Fruit fly (Drosophila melanogaster) whole organism, embryonic: Measurements from ENCODE around the gene CG6195.

ENCODE experiments used
- B-H1 ChIP-seq: fragments of 200-800 bp; sonication (Bioruptor generic); IDR thresholded peaks from 3 replicates; pipeline ENCODE4 v1.3.6; 2022; ENCODE audit warnings: missing biosample characterization, missing genetic modification characterization
- Bgb ChIP-seq: fragments of 200-800 bp; sonication (Bioruptor generic); IDR thresholded peaks from 2 replicates; pipeline ENCODE4 v1.3.6; 2022; ENCODE audit warnings: missing biosample characterization, missing genetic modification characterization; ENCODE audit not compliant: partially characterized antibody
- CG10366 ChIP-seq: fragments of 200-800 bp; sonication (Bioruptor generic); IDR thresholded peaks from 2 replicates; pipeline ENCODE4 v1.3.6; 2022; ENCODE audit warnings: missing biosample characterization, missing genetic modification characterization
- CG12155 ChIP-seq: fragments of 200-800 bp; sonication (Bioruptor generic); optimal IDR thresholded peaks from 3 replicates; lab custom pipeline; 2016; ENCODE audit warnings: missing biosample characterization, missing genetic modification characterization
- CG12236 ChIP-seq: fragments of 200-800 bp; sonication (Bioruptor generic); optimal IDR thresholded peaks from 2 replicates; lab custom pipeline; 2016; ENCODE audit warnings: missing biosample characterization, missing genetic modification characterization
- CG12391 ChIP-seq: fragments of 200-800 bp; sonication (Bioruptor generic); optimal IDR thresholded peaks from 3 replicates; lab custom pipeline; 2018; ENCODE audit warnings: missing biosample characterization, mild to moderate bottlenecking, missing genetic modification characterization, moderate library complexity
- CG12744 ChIP-seq: fragments of 200-800 bp; sonication (Bioruptor generic); optimal IDR thresholded peaks from 2 replicates; lab custom pipeline; 2016; ENCODE audit warnings: missing biosample characterization, missing genetic modification characterization
- CG13287 ChIP-seq: fragments of 200-800 bp; sonication (Bioruptor generic); IDR thresholded peaks from 2 replicates; pipeline ENCODE4 v1.3.6; 2022; ENCODE audit warnings: missing biosample characterization, missing genetic modification characterization; ENCODE audit not compliant: partially characterized antibody
- CG13624 ChIP-seq: fragments of 200-800 bp; sonication (Bioruptor generic); optimal IDR thresholded peaks from 2 replicates; lab custom pipeline; 2016; ENCODE audit warnings: missing biosample characterization, missing genetic modification characterization
- CG14014 ChIP-seq: fragments of 200-800 bp; sonication (Bioruptor generic); IDR thresholded peaks from 2 replicates; pipeline ENCODE4 v1.3.6; 2022; ENCODE audit warnings: missing biosample characterization, missing genetic modification characterization
- CG1529 ChIP-seq: fragments of 200-800 bp; sonication (Bioruptor generic); optimal IDR thresholded peaks from 3 replicates; lab custom pipeline; 2018; ENCODE audit warnings: missing biosample characterization, missing genetic modification characterization
- CG15601 ChIP-seq: fragments of 200-800 bp; sonication (Bioruptor generic); optimal IDR thresholded peaks from 3 replicates; lab custom pipeline; 2019; ENCODE audit warnings: missing biosample characterization, mild to moderate bottlenecking, missing genetic modification characterization, moderate library complexity
- CG1603 ChIP-seq: fragments of 200-800 bp; sonication (Bioruptor generic); optimal IDR thresholded peaks from 2 replicates; lab custom pipeline; 2019; ENCODE audit warnings: missing biosample characterization, mild to moderate bottlenecking, missing genetic modification characterization, moderate library complexity
- CG17186 ChIP-seq: fragments of 200-800 bp; sonication (Bioruptor generic); optimal IDR thresholded peaks from 3 replicates; lab custom pipeline; 2017; ENCODE audit warnings: missing biosample characterization, missing genetic modification reagents, missing genetic modification characterization
- CG17385 ChIP-seq: fragments of 200-800 bp; sonication (Bioruptor generic); optimal IDR thresholded peaks from 3 replicates; lab custom pipeline; 2018; ENCODE audit warnings: missing biosample characterization, mild to moderate bottlenecking, missing genetic modification characterization
- CG1832 ChIP-seq: fragments of 200-800 bp; sonication (Bioruptor generic); optimal IDR thresholded peaks from 2 replicates; lab custom pipeline; 2017; ENCODE audit warnings: missing biosample characterization, mild to moderate bottlenecking, missing genetic modification characterization, inconsistent platforms
- CG30020 ChIP-seq: fragments of 200-800 bp; optimal IDR thresholded peaks from 2 replicates; lab custom pipeline; 2019; ENCODE audit warnings: missing biosample characterization, mild to moderate bottlenecking, missing genetic modification characterization, moderate library complexity
- CG31224 ChIP-seq: fragments of 200-800 bp; sonication (Bioruptor generic); IDR thresholded peaks from 2 replicates; pipeline ENCODE4 v1.3.6; 2022; ENCODE audit warnings: missing biosample characterization, missing genetic modification characterization
- CG31388 ChIP-seq: fragments of 200-800 bp; sonication (Bioruptor generic); optimal IDR thresholded peaks from 2 replicates; lab custom pipeline; 2016; ENCODE audit warnings: missing biosample characterization, missing genetic modification characterization
- CG32767 ChIP-seq: fragments of 200-800 bp; sonication (Bioruptor generic); IDR thresholded peaks from 2 replicates; pipeline ENCODE4 v1.3.6; 2022; ENCODE audit warnings: missing biosample characterization, missing genetic modification characterization
- CG3838 ChIP-seq: fragments of 200-800 bp; sonication (Bioruptor generic); optimal IDR thresholded peaks from 3 replicates; lab custom pipeline; 2016; ENCODE audit warnings: missing biosample characterization, missing genetic modification characterization
- CG4282 ChIP-seq: fragments of 200-800 bp; sonication (Bioruptor generic); optimal IDR thresholded peaks from 2 replicates; lab custom pipeline; 2016; ENCODE audit warnings: missing biosample characterization, missing genetic modification characterization
- CG5180 ChIP-seq: fragments of 200-800 bp; sonication (Bioruptor generic); optimal IDR thresholded peaks from 3 replicates; lab custom pipeline; 2017; ENCODE audit warnings: missing biosample characterization, missing genetic modification characterization, mild to moderate bottlenecking, moderate library complexity, missing genetic modification reagents
- CG6689 ChIP-seq: fragments of 200-800 bp; sonication (Bioruptor generic); IDR thresholded peaks from 2 replicates; pipeline ENCODE4 v1.3.6; 2022; ENCODE audit warnings: missing biosample characterization, missing genetic modification characterization
- CG7372 ChIP-seq: fragments of 200-800 bp; sonication (Bioruptor generic); IDR thresholded peaks from 2 replicates; pipeline ENCODE4 v1.3.6; 2022; ENCODE audit warnings: missing biosample characterization, missing genetic modification characterization
- CG7987 ChIP-seq: fragments of 200-800 bp; sonication (Bioruptor generic); optimal IDR thresholded peaks from 2 replicates; lab custom pipeline; 2018; ENCODE audit warnings: missing biosample characterization, mild to moderate bottlenecking, missing genetic modification characterization, moderate library complexity
- CG8478 ChIP-seq: fragments of >200 bp; optimal IDR thresholded peaks from 2 replicates; lab custom pipeline; 2018
- CG8765 ChIP-seq: fragments of 200-800 bp; sonication (Bioruptor generic); IDR thresholded peaks from 2 replicates; pipeline ENCODE4 v1.3.6; 2022; ENCODE audit warnings: missing biosample characterization, missing genetic modification characterization
- CG9727 ChIP-seq: fragments of 200-800 bp; sonication (Bioruptor generic); optimal IDR thresholded peaks from 3 replicates; lab custom pipeline; 2017; ENCODE audit warnings: missing biosample characterization, mild to moderate bottlenecking, missing genetic modification characterization
- Dfd ChIP-seq, 2 experiments: fragments of >200 bp; optimal IDR thresholded peaks; 2 replicates each; lab custom pipeline; 2017; ENCODE audit warnings: missing biosample characterization in 2 of 2, missing genetic modification characterization in 2 of 2
- Doc2 ChIP-seq: fragments of 200-800 bp; sonication (Bioruptor generic); IDR thresholded peaks from 2 replicates; pipeline ENCODE4 v1.3.6; 2022; ENCODE audit warnings: missing biosample characterization, missing genetic modification characterization
- Eip74EF ChIP-seq, 2 experiments: fragments of 200-800 bp in 1 of 2; fragments of >200 bp in 1 of 2; sonication (Bioruptor generic) in 1 of 2; optimal IDR thresholded peaks; 2 replicates each; lab custom pipeline; 2017 to 2019; ENCODE audit warnings: missing biosample characterization in 2 of 2, missing genetic modification characterization in 2 of 2, mild to moderate bottlenecking in 1 of 2, moderate library complexity in 1 of 2
- H2.0 ChIP-seq: fragments of 200-800 bp; sonication (Bioruptor generic); IDR thresholded peaks from 2 replicates; pipeline ENCODE4 v1.3.6; 2022; ENCODE audit warnings: missing biosample characterization, missing genetic modification characterization
- Sry-δ ChIP-seq: fragments of 200-800 bp; sonication (Bioruptor generic); optimal IDR thresholded peaks from 2 replicates; lab custom pipeline; 2016; ENCODE audit warnings: missing biosample characterization, missing genetic modification characterization
- Taf1 ChIP-seq: fragments of 200-800 bp; sonication (Bioruptor generic); IDR thresholded peaks from 2 replicates; pipeline ENCODE4 v1.3.6; 2022; ENCODE audit warnings: missing biosample characterization, missing genetic modification characterization
- Xbp1 ChIP-seq: fragments of 200-800 bp; sonication (Bioruptor generic); optimal IDR thresholded peaks from 3 replicates; lab custom pipeline; 2016; ENCODE audit warnings: missing biosample characterization, mild to moderate bottlenecking, missing genetic modification characterization
- aop ChIP-seq: fragments of 200-800 bp; sonication (Bioruptor generic); IDR thresholded peaks from 2 replicates; pipeline ENCODE4 v1.3.6; 2022; ENCODE audit warnings: missing biosample characterization, missing genetic modification characterization
- ase ChIP-seq: fragments of 200-800 bp; sonication (Bioruptor generic); IDR thresholded peaks from 3 replicates; pipeline ENCODE4 v1.3.6; 2022; ENCODE audit warnings: missing biosample characterization, missing genetic modification characterization
- bigmax ChIP-seq: fragments of 200-800 bp; sonication (Bioruptor generic); optimal IDR thresholded peaks from 2 replicates; lab custom pipeline; 2018; ENCODE audit warnings: missing biosample characterization, mild to moderate bottlenecking, missing genetic modification characterization
- cwo ChIP-seq: fragments of 200-800 bp; sonication (Bioruptor generic); optimal IDR thresholded peaks from 3 replicates; lab custom pipeline; 2017; ENCODE audit warnings: missing biosample characterization, missing genetic modification characterization, mild to moderate bottlenecking, moderate library complexity, missing genetic modification reagents
- danr ChIP-seq: fragments of 200-800 bp; sonication (Bioruptor generic); IDR thresholded peaks from 2 replicates; pipeline ENCODE4 v1.3.6; 2022; ENCODE audit warnings: missing biosample characterization, missing genetic modification characterization
- fd3F ChIP-seq: fragments of 200-800 bp; sonication (Bioruptor generic); optimal IDR thresholded peaks from 2 replicates; lab custom pipeline; 2018; ENCODE audit warnings: missing biosample characterization, mild to moderate bottlenecking, missing genetic modification characterization, moderate library complexity
- jigr1 ChIP-seq: fragments of 200-800 bp; sonication (Bioruptor generic); IDR thresholded peaks from 3 replicates; pipeline ENCODE4 v1.3.6; 2022; ENCODE audit warnings: missing biosample characterization, missing genetic modification characterization
- kay ChIP-seq: fragments of 200-800 bp; sonication (Bioruptor generic); optimal IDR thresholded peaks from 2 replicates; lab custom pipeline; 2016; ENCODE audit warnings: missing biosample characterization, missing genetic modification characterization
- lola ChIP-seq, 3 experiments: fragments of >200 bp in 2 of 3; fragments of 200-800 bp in 1 of 3; sonication (Bioruptor generic) in 1 of 3; optimal IDR thresholded peaks; 2 replicates each; lab custom pipeline; 2017 to 2019; ENCODE audit warnings: missing biosample characterization in 3 of 3, missing genetic modification characterization in 3 of 3, mild to moderate bottlenecking in 1 of 3, moderate library complexity in 1 of 3
- nmo ChIP-seq: fragments of 200-800 bp; sonication (Bioruptor generic); optimal IDR thresholded peaks from 2 replicates; lab custom pipeline; 2018; ENCODE audit warnings: missing biosample characterization, mild to moderate bottlenecking, missing genetic modification characterization, moderate library complexity
- ranshi ChIP-seq: fragments of 200-800 bp; sonication (Bioruptor generic); IDR thresholded peaks from 2 replicates; pipeline ENCODE4 v1.3.6; 2022; ENCODE audit warnings: missing biosample characterization, missing genetic modification characterization
- row ChIP-seq: fragments of 200-800 bp; sonication (Bioruptor generic); IDR thresholded peaks from 3 replicates; pipeline ENCODE4 v1.3.6; 2022; ENCODE audit warnings: missing biosample characterization, missing genetic modification characterization
- ttk ChIP-seq: fragments of 200-800 bp; sonication (Bioruptor generic); IDR thresholded peaks from 2 replicates; pipeline ENCODE4 v2.1.2; 2022; ENCODE audit warnings: missing biosample characterization, missing genetic modification characterization
- tx ChIP-seq: fragments of 200-800 bp; sonication (Bioruptor generic); optimal IDR thresholded peaks from 2 replicates; lab custom pipeline; 2016; ENCODE audit warnings: missing biosample characterization, missing genetic modification characterization
- wdn ChIP-seq: fragments of 200-800 bp; sonication (Bioruptor generic); IDR thresholded peaks from 2 replicates; pipeline ENCODE4 v1.3.6; 2022; ENCODE audit warnings: missing biosample characterization, missing genetic modification characterization

CG6195 gene

DNA sequence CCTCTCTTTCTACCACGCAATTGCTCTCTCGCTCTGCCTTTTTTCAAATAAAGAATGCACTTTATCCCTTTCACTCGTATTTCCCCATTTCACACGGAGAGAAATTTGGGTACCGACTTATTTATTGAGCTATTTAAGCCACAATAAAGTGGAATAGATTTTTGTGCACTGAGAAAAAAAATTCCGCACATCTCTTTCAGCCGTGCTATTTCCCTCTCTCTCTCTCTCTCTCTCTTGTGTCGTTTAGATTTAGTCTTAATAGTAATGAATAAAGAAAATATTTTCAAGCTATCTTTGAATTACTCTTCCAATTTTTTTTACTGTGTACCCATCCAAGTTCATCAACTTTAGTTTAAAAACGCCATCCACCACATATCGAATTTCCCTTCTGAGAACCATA is 24.6 kb downstream of the CG6195 start (continued):
- TF ChIP-seq Bgb (GFP tag; lab: Robert Waterston, UW) (no peak), CG12744 (GFP tag; lab: Kevin White, UChicago) (peak; percentile 46), CG1603 (tag; lab: Kevin White, UChicago) (peak; percentile 57), CG15601 (tag; lab: Kevin White, UChicago) (peak; percentile 19), CG31388 (peak; percentile 28), CG7987 (no peak), CG1832 (GFP tag; lab: Kevin White, UChicago) (no peak), CG12236 (GFP tag; lab: Kevin White, UChicago) (peak; percentile 19), tx (GFP tag; lab: Kevin White, UChicago) (peak; percentile 40), Doc2 (GFP tag; lab: Robert Waterston, UW) (no peak), CG13287 (GFP tag; lab: Robert Waterston, UW) (no peak), CG30020 (tag; lab: Kevin White, UChicago) (no peak), Taf1 (peak; percentile 30; the same call in 1 of the 2 replicates), bigmax (GFP tag; lab: Kevin White, UChicago) (no peak), Xbp1 (GFP tag; lab: Kevin White, UChicago) (peak; percentile 55), CG9727 (GFP tag; lab: Kevin White, UChicago) (peak; percentile 42), CG17186 (GFP tag; lab: Kevin White, UChicago) (no peak), lola (GFP tag; optimal IDR thresholded peaks at IDR 0.05; lab: Kevin White, UChicago) (no peak), ttk (GFP tag; lab: Robert Waterston, UW) (peak; percentile 52; the same call in 1 of the 2 replicates), CG13624 (GFP tag; lab: Kevin White, UChicago) (peak; percentile 56), CG1529 (peak; percentile 21), CG5180 (GFP tag; lab: Kevin White, UChicago) (no peak), nmo (peak; percentile 75), CG14014 (GFP tag; lab: Robert Waterston, UW) (peak; percentile 68), CG3838 (no peak), ase (GFP tag; lab: Robert Waterston, UW) (0 out of 3 replicates have a peak, but pooled peaks have one; percentile 59), CG32767 (GFP tag; lab: Robert Waterston, UW) (no peak), Sry-δ (GFP tag; lab: Kevin White, UChicago) (peak; percentile 5), ranshi (GFP tag; lab: Robert Waterston, UW) (peak; percentile 69), aop (GFP tag; lab: Robert Waterston, UW) (no peak), Eip74EF (GFP tag; optimal IDR thresholded peaks at IDR 0.05; lab: Kevin White, UChicago) (peak in 1 of 2 experiments; percentile 28), CG4282 (GFP tag; lab: Kevin White, UChicago) (no peak), wdn (GFP tag; lab: Robert Waterston, UW) (peak; percentile 65; the same call in 1 of the 2 replicates), CG6689 (peak; percentile 54), CG10366 (GFP tag; lab: Robert Waterston, UW) (peak; percentile 65), CG8765 (GFP tag; lab: Robert Waterston, UW) (no peak), jigr1 (GFP tag; lab: Robert Waterston, UW) (no peak), CG12391 (tag; lab: Kevin White, UChicago) (peak; percentile 50), CG17385 (peak; percentile 57), kay (GFP tag; lab: Kevin White, UChicago) (no peak), H2.0 (GFP tag; lab: Robert Waterston, UW) (no peak), CG31224 (GFP tag; lab: Robert Waterston, UW) (0 out of 2 replicates have a peak, but pooled peaks have one; percentile 36), B-H1 (GFP tag; lab: Robert Waterston, UW) (peak; percentile 53), danr (0 out of 2 replicates have a peak, but pooled peaks have one; percentile 31), fd3F (GFP tag; lab: Kevin White, UChicago) (no peak), cwo (peak; percentile 10), Dfd (GFP tag; optimal IDR thresholded peaks at IDR 0.05; lab: Kevin White, UChicago) (no peak), CG12155 (GFP tag; lab: Kevin White, UChicago) (peak; percentile 47), row (GFP tag; lab: Robert Waterston, UW) (peak; percentile 68), CG7372 (GFP tag; lab: Robert Waterston, UW) (peak; percentile 17; the same call in 1 of the 2 replicates), CG8478 (no peak)
